Worm (Caenorhabditis elegans) whole organism, L1 larva: ENCODE results near the gene kars-1.

Source experiments
- C04F5.9 ChIP-seq: sonication (generic microtip); optimal IDR thresholded peaks from 2 replicates; lab custom pipeline; 2016; ENCODE audit warnings: missing genetic modification characterization, missing compliant biosample characterization
- C34B4.2 ChIP-seq: sonication (generic microtip); optimal IDR thresholded peaks from 2 replicates; lab custom pipeline; 2017; ENCODE audit warnings: mild to moderate bottlenecking, missing genetic modification characterization, missing compliant biosample characterization
- aha-1 ChIP-seq: fragments of 150-350 bp; optimal IDR thresholded peaks from 2 replicates; lab custom pipeline; 2014; ENCODE audit warnings: missing biosample characterization, missing genetic modification characterization
- alr-1 ChIP-seq: fragments of 200-800 bp; sonication (Bioruptor generic); optimal IDR thresholded peaks from 2 replicates; lab custom pipeline; 2018; ENCODE audit warnings: borderline replicate concordance, mild to moderate bottlenecking, missing genetic modification characterization, missing compliant biosample characterization
- ama-1 ChIP-seq: fragments of 150-350 bp; optimal IDR thresholded peaks from 2 replicates; lab custom pipeline; 2014
- ceh-63 ChIP-seq: fragments of 200-800 bp; sonication (Bioruptor generic); optimal IDR thresholded peaks from 2 replicates; lab custom pipeline; 2018; ENCODE audit warnings: mild to moderate bottlenecking, missing genetic modification characterization, missing compliant biosample characterization
- ceh-82 ChIP-seq, 3 experiments: fragments of 150-350 bp in 1 of 3; sonication (generic microtip) in 2 of 3; optimal IDR thresholded peaks; 2 replicates each; lab custom pipeline; 2014 to 2017; ENCODE audit warnings: missing biosample characterization in 3 of 3, missing genetic modification characterization in 3 of 3
- ceh-88 ChIP-seq: fragments of 200-800 bp; sonication (Bioruptor generic); IDR thresholded peaks from 2 replicates; pipeline ENCODE4 v1.3.6; 2022; ENCODE audit warnings: missing genetic modification characterization, missing compliant biosample characterization
- ceh-90 ChIP-seq: sonication (generic microtip); optimal IDR thresholded peaks from 2 replicates; lab custom pipeline; 2016; ENCODE audit warnings: missing genetic modification characterization, missing compliant biosample characterization
- efl-1 ChIP-seq, 4 experiments: fragments of 150-350 bp; optimal IDR thresholded peaks in 3 of 4; peaks in 1 of 4; 1 replicate in 1 of 4; 2 replicates in 3 of 4; lab custom pipeline; 2014; ENCODE audit warnings: missing biosample characterization in 2 of 4, missing genetic modification characterization in 2 of 4, missing genetic modification reagents in 2 of 4
- efl-3 ChIP-seq: fragments of 200-800 bp; sonication (Bioruptor generic); optimal IDR thresholded peaks from 2 replicates; lab custom pipeline; 2018; ENCODE audit warnings: mild to moderate bottlenecking, missing genetic modification characterization, missing compliant biosample characterization
- egl-27 ChIP-seq, 2 experiments: fragments of 150-350 bp in 1 of 2; sonication (generic microtip); optimal IDR thresholded peaks; 3 replicates each; lab custom pipeline; 2017 to 2018; ENCODE audit warnings: missing biosample characterization in 2 of 2, missing genetic modification characterization in 2 of 2, missing genetic modification reagents in 2 of 2
- ets-5 ChIP-seq: fragments of 200-800 bp; sonication (Bioruptor generic); IDR thresholded peaks from 2 replicates; pipeline ENCODE4 v1.3.6; 2022; ENCODE audit warnings: missing genetic modification characterization, missing compliant biosample characterization
- fkh-10 ChIP-seq: sonication (generic microtip); optimal IDR thresholded peaks from 2 replicates; lab custom pipeline; 2017; ENCODE audit warnings: missing biosample characterization, missing genetic modification reagents, missing genetic modification characterization
- fkh-4 ChIP-seq: sonication (generic microtip); optimal IDR thresholded peaks from 2 replicates; lab custom pipeline; 2016; ENCODE audit warnings: missing compliant biosample characterization, missing genetic modification characterization, borderline replicate concordance
- fkh-8 ChIP-seq: sonication (generic microtip); optimal IDR thresholded peaks from 2 replicates; lab custom pipeline; 2016; ENCODE audit warnings: mild to moderate bottlenecking, missing genetic modification characterization, missing compliant biosample characterization
- fos-1 ChIP-seq: fragments of 150-350 bp; optimal IDR thresholded peaks from 2 replicates; lab custom pipeline; 2014; ENCODE audit warnings: missing biosample characterization, missing genetic modification characterization
- hlh-17 ChIP-seq: fragments of 200-800 bp; sonication (Bioruptor generic); optimal IDR thresholded peaks from 2 replicates; lab custom pipeline; 2018; ENCODE audit warnings: missing genetic modification characterization, mild to moderate bottlenecking, missing compliant biosample characterization, moderate library complexity, borderline replicate concordance
- hlh-4 ChIP-seq: sonication (generic microtip); optimal IDR thresholded peaks from 2 replicates; lab custom pipeline; 2016; ENCODE audit warnings: mild to moderate bottlenecking, missing genetic modification characterization, missing compliant biosample characterization
- irx-1 ChIP-seq: sonication (generic microtip); optimal IDR thresholded peaks from 2 replicates; lab custom pipeline; 2016; ENCODE audit warnings: missing genetic modification characterization, missing compliant biosample characterization
- lin-13 ChIP-seq: fragments of 150-350 bp; optimal IDR thresholded peaks from 2 replicates; lab custom pipeline; 2014; ENCODE audit warnings: missing biosample characterization, missing genetic modification reagents, missing genetic modification characterization
- lin-14 ChIP-seq: fragments of 200-800 bp; sonication (Bioruptor generic); optimal IDR thresholded peaks from 2 replicates; lab custom pipeline; 2018; ENCODE audit warnings: mild to moderate bottlenecking, missing genetic modification characterization, moderate library complexity, missing compliant biosample characterization
- lin-39 ChIP-seq: fragments of 150-350 bp; optimal IDR thresholded peaks from 2 replicates; lab custom pipeline; 2014; ENCODE audit warnings: missing biosample characterization, missing genetic modification reagents, missing genetic modification characterization
- mab-9 ChIP-seq: fragments of 200-800 bp; sonication (Bioruptor generic); IDR thresholded peaks from 2 replicates; pipeline ENCODE4 v1.3.6; 2022; ENCODE audit warnings: missing genetic modification reagents, missing genetic modification characterization, missing compliant biosample characterization
- mdl-1 ChIP-seq, 2 experiments: fragments of 150-350 bp; optimal IDR thresholded peaks; 2 replicates each; lab custom pipeline; 2014 to 2017; ENCODE audit warnings: missing biosample characterization in 2 of 2, missing genetic modification characterization in 2 of 2, inconsistent platforms in 1 of 2
- nhr-11 ChIP-seq: fragments of 150-350 bp; optimal IDR thresholded peaks from 2 replicates; lab custom pipeline; 2014; ENCODE audit warnings: missing biosample characterization, missing genetic modification characterization
- nhr-12 ChIP-seq: sonication (generic microtip); optimal IDR thresholded peaks from 2 replicates; lab custom pipeline; 2017; ENCODE audit warnings: missing biosample characterization, missing genetic modification characterization
- nhr-19 ChIP-seq: fragments of 200-800 bp; sonication (Bioruptor generic); conservative IDR thresholded peaks from 2 replicates; pipeline ENCODE4 v1.3.6; 2022; ENCODE audit warnings: missing genetic modification characterization, missing compliant biosample characterization
- nhr-20 ChIP-seq: sonication (generic microtip); optimal IDR thresholded peaks from 2 replicates; lab custom pipeline; 2016; ENCODE audit warnings: mild to moderate bottlenecking, missing genetic modification characterization, missing compliant biosample characterization
- nhr-237 ChIP-seq: fragments of 150-350 bp; optimal IDR thresholded peaks from 2 replicates; lab custom pipeline; 2014; ENCODE audit warnings: missing biosample characterization, missing genetic modification characterization
- nhr-28 ChIP-seq: fragments of 150-350 bp; optimal IDR thresholded peaks from 2 replicates; lab custom pipeline; 2014; ENCODE audit warnings: missing biosample characterization, missing genetic modification characterization
- nhr-71 ChIP-seq: sonication (generic microtip); optimal IDR thresholded peaks from 2 replicates; lab custom pipeline; 2016; ENCODE audit warnings: mild to moderate bottlenecking, missing genetic modification characterization, moderate library complexity, missing compliant biosample characterization
- nhr-76 ChIP-seq: sonication (generic microtip); optimal IDR thresholded peaks from 2 replicates; lab custom pipeline; 2017; ENCODE audit warnings: missing biosample characterization, missing genetic modification characterization
- nhr-77 ChIP-seq: fragments of 150-350 bp; optimal IDR thresholded peaks from 2 replicates; lab custom pipeline; 2014; ENCODE audit warnings: missing biosample characterization, missing genetic modification characterization
- nhr-84 ChIP-seq: sonication (generic microtip); optimal IDR thresholded peaks from 2 replicates; lab custom pipeline; 2017; ENCODE audit warnings: missing biosample characterization, missing genetic modification characterization
- nhr-85 ChIP-seq: sonication (generic microtip); peaks from one replicate; lab custom pipeline; 2016; ENCODE audit warnings: missing genetic modification characterization, inconsistent platforms, missing compliant biosample characterization
- nhr-90 ChIP-seq: sonication (generic microtip); optimal IDR thresholded peaks from 2 replicates; lab custom pipeline; 2016; ENCODE audit warnings: mild to moderate bottlenecking, missing genetic modification characterization, missing compliant biosample characterization; ENCODE audit not compliant: poor library complexity
- pag-3 ChIP-seq: sonication (generic microtip); optimal IDR thresholded peaks from 2 replicates; lab custom pipeline; 2017; ENCODE audit warnings: missing genetic modification characterization, mild to moderate bottlenecking, missing compliant biosample characterization, antibody characterized with exemption, borderline replicate concordance; ENCODE audit not compliant: insufficient read depth
- pax-3 ChIP-seq: fragments of 200-800 bp; sonication (Bioruptor generic); optimal IDR thresholded peaks from 2 replicates; lab custom pipeline; 2018; ENCODE audit warnings: mild to moderate bottlenecking, missing genetic modification characterization, moderate library complexity, missing compliant biosample characterization
- rnt-1 ChIP-seq: sonication (generic microtip); optimal IDR thresholded peaks from 2 replicates; lab custom pipeline; 2016; ENCODE audit warnings: mild to moderate bottlenecking, missing genetic modification characterization, moderate library complexity, missing compliant biosample characterization
- skn-1 ChIP-seq: fragments of 150-350 bp; optimal IDR thresholded peaks from 2 replicates; lab custom pipeline; 2014; ENCODE audit warnings: missing biosample characterization, missing genetic modification characterization
- sox-4 ChIP-seq: sonication (generic microtip); optimal IDR thresholded peaks from 2 replicates; lab custom pipeline; 2016; ENCODE audit warnings: missing genetic modification characterization, missing compliant biosample characterization
- sptf-1 ChIP-seq: fragments of 150-350 bp; optimal IDR thresholded peaks from 2 replicates; lab custom pipeline; 2014; ENCODE audit warnings: missing biosample characterization, missing genetic modification characterization
- swsn-7 ChIP-seq: sonication (generic microtip); optimal IDR thresholded peaks from 2 replicates; lab custom pipeline; 2016; ENCODE audit warnings: missing genetic modification characterization, missing compliant biosample characterization
- tbx-2 ChIP-seq: sonication (generic microtip); optimal IDR thresholded peaks from 2 replicates; lab custom pipeline; 2016; ENCODE audit warnings: missing genetic modification characterization, missing compliant biosample characterization
- unc-98 ChIP-seq: fragments of 200-800 bp; sonication (Bioruptor generic); IDR thresholded peaks from 2 replicates; pipeline ENCODE4 v1.3.6; 2022; ENCODE audit warnings: missing genetic modification characterization, missing compliant biosample characterization
- vab-15 ChIP-seq: sonication (generic microtip); optimal IDR thresholded peaks from 2 replicates; lab custom pipeline; 2017; ENCODE audit warnings: missing genotype, mild to moderate bottlenecking, missing genetic modification characterization, missing compliant biosample characterization
- xbp-1 ChIP-seq: sonication (generic microtip); optimal IDR thresholded peaks from 2 replicates; lab custom pipeline; 2016; ENCODE audit warnings: missing genetic modification characterization, missing compliant biosample characterization
- ztf-11 ChIP-seq, 2 experiments: sonication (generic microtip); optimal IDR thresholded peaks; 2 replicates each; lab custom pipeline; 2016 to 2017; ENCODE audit warnings: missing genetic modification characterization in 2 of 2, missing biosample characterization in 1 of 2, missing compliant biosample characterization in 1 of 2
- ztf-4 ChIP-seq: fragments of 150-350 bp; optimal IDR thresholded peaks from 2 replicates; lab custom pipeline; 2014; ENCODE audit warnings: missing biosample characterization, missing genetic modification characterization

The kars-1 gene

ce11 chrII:7072590-7073536 lies 648 bp upstream of the kars-1 start:
- TF ChIP-seq vab-15 (tag; lab: Kevin White, UChicago): peak; percentile 65
- TF ChIP-seq nhr-71 (tag; lab: Kevin White, UChicago): peak; percentile 84
- TF ChIP-seq C04F5.9 (tag; lab: Kevin White, UChicago): peak; percentile 67
- TF ChIP-seq ama-1 (lab: Kevin White, UChicago): no peak
- TF ChIP-seq sox-4: peak; percentile 75
- TF ChIP-seq fkh-10: peak; percentile 8
- TF ChIP-seq efl-3 (GFP tag; lab: Kevin White, UChicago): no peak
- no peak for TF ChIP-seq nhr-76 (tag; lab: Kevin White, UChicago)
- TF ChIP-seq nhr-84 (tag; lab: Kevin White, UChicago): no peak
- TF ChIP-seq nhr-237: peak; percentile 58
- TF ChIP-seq nhr-11 (tag; lab: Kevin White, UChicago): peak; percentile 23
- TF ChIP-seq efl-1 (optimal IDR thresholded peaks at IDR 0.05; lab: Kevin White, UChicago): peak; percentile 67 to 68
- peak; percentile 58 to 79 for TF ChIP-seq efl-1 (GFP tag; optimal IDR thresholded peaks at IDR 0.05 in 1 of 2; lab: Kevin White, UChicago)
- TF ChIP-seq ceh-82 (tag; optimal IDR thresholded peaks at IDR 0.05; lab: Kevin White, UChicago): peak; percentile 22 to 34 (median 32)
- no peak for TF ChIP-seq aha-1 (tag; lab: Kevin White, UChicago)
- peak; percentile 94 for TF ChIP-seq lin-14 (GFP tag; lab: Kevin White, UChicago)
- TF ChIP-seq irx-1 (tag; lab: Kevin White, UChicago): peak; percentile 66
- peak; percentile 56 for TF ChIP-seq nhr-19 (GFP tag; lab: Robert Waterston, UW)
- peak; percentile 89 for TF ChIP-seq fkh-8 (tag; lab: Kevin White, UChicago)
- TF ChIP-seq ceh-63 (GFP tag; lab: Kevin White, UChicago): no peak
- peak; percentile 77 for TF ChIP-seq skn-1 (tag; lab: Kevin White, UChicago)
- peak; percentile 77 for TF ChIP-seq ceh-90 (tag; lab: Kevin White, UChicago)
- TF ChIP-seq mdl-1 (tag; optimal IDR thresholded peaks at IDR 0.05; lab: Kevin White, UChicago): peak in 1 of 2 experiments; percentile 17
- peak; percentile 88 for TF ChIP-seq unc-98 (GFP tag; lab: Robert Waterston, UW)
- TF ChIP-seq nhr-12 (tag; lab: Kevin White, UChicago): no peak
- TF ChIP-seq egl-27 (tag; optimal IDR thresholded peaks at IDR 0.05; lab: Kevin White, UChicago): no peak
- no peak for TF ChIP-seq ztf-4 (tag; lab: Kevin White, UChicago)
- peak; percentile 54 for TF ChIP-seq lin-13 (GFP tag; lab: Kevin White, UChicago)
- peak; percentile 62 for TF ChIP-seq fos-1 (tag; lab: Kevin White, UChicago)
- peak in 1 of 2 experiments; percentile 78 for TF ChIP-seq ztf-11 (tag; optimal IDR thresholded peaks at IDR 0.05; lab: Kevin White, UChicago)
- TF ChIP-seq xbp-1: peak; percentile 81
- TF ChIP-seq fkh-4 (tag; lab: Kevin White, UChicago): peak; percentile 17
- TF ChIP-seq nhr-85: peak; percentile 85
- TF ChIP-seq pax-3: peak; percentile 86
- TF ChIP-seq hlh-4: peak; percentile 21
- no peak for TF ChIP-seq hlh-17 (GFP tag; lab: Kevin White, UChicago)
- TF ChIP-seq nhr-28 (tag; lab: Kevin White, UChicago): no peak
- peak; percentile 74 for TF ChIP-seq tbx-2 (tag; lab: Kevin White, UChicago)
- no peak for TF ChIP-seq alr-1
- TF ChIP-seq sptf-1 (tag; lab: Kevin White, UChicago): no peak
- TF ChIP-seq mab-9 (GFP tag; lab: Robert Waterston, UW): no peak
- no peak for TF ChIP-seq pag-3 (tag; lab: Kevin White, UChicago)
- no peak for TF ChIP-seq C34B4.2
- TF ChIP-seq rnt-1 (tag; lab: Kevin White, UChicago): peak; percentile 68
- TF ChIP-seq nhr-20: peak; percentile 79
- no peak for TF ChIP-seq lin-39 (tag; lab: Kevin White, UChicago)
- TF ChIP-seq nhr-90 (tag; lab: Kevin White, UChicago): peak; percentile 80
- peak; percentile 37 for TF ChIP-seq nhr-77 (tag; lab: Kevin White, UChicago)
- TF ChIP-seq ets-5 (GFP tag; lab: Robert Waterston, UW): no peak
- peak; percentile 73 for TF ChIP-seq ceh-88 (GFP tag; lab: Robert Waterston, UW)
- peak; percentile 73 for TF ChIP-seq swsn-7 (tag; lab: Kevin White, UChicago)
